Worm (Caenorhabditis elegans) whole organism, L4 larva: ENCODE data around the gene K07F5.14.
A peak's percentile ranks its signal among the peaks of the same experiment; 100 is the strongest.

Source experiments
- F10B5.3 ChIP-seq: sonication (generic microtip); optimal IDR thresholded peaks from 2 replicates; lab custom pipeline; 2016; ENCODE audit warnings: mild to moderate bottlenecking, missing genetic modification characterization, missing compliant biosample characterization
- F37D6.2 ChIP-seq: sonication (generic microtip); optimal IDR thresholded peaks from 2 replicates; lab custom pipeline; 2016; ENCODE audit warnings: mild to moderate bottlenecking, missing genetic modification characterization, missing compliant biosample characterization
- F44E2.7 ChIP-seq: fragments of 200-800 bp; sonication (Bioruptor generic); IDR thresholded peaks from 2 replicates; pipeline ENCODE4 v2.1.2; 2022; ENCODE audit warnings: missing genetic modification characterization, missing compliant biosample characterization
- F49E8.2 ChIP-seq: sonication (generic microtip); optimal IDR thresholded peaks from 2 replicates; lab custom pipeline; 2016; ENCODE audit warnings: missing compliant biosample characterization, mild to moderate bottlenecking, missing genetic modification characterization, borderline replicate concordance
- T20F7.1 ChIP-seq: fragments of 200-800 bp; sonication (Bioruptor generic); optimal IDR thresholded peaks from 2 replicates; lab custom pipeline; 2018; ENCODE audit warnings: mild to moderate bottlenecking, missing genetic modification characterization, missing compliant biosample characterization
- aha-1 ChIP-seq: fragments of 150-350 bp; peaks from one replicate; lab custom pipeline; 2014; ENCODE audit warnings: missing biosample characterization, missing genetic modification characterization
- arid-1 ChIP-seq: fragments of 200-800 bp; sonication (Bioruptor generic); conservative IDR thresholded peaks from 2 replicates; pipeline ENCODE4 v1.3.6; 2022; ENCODE audit warnings: missing genetic modification reagents, missing genetic modification characterization, missing compliant biosample characterization
- ceh-20 ChIP-seq: fragments of 200-800 bp; sonication (Bioruptor generic); IDR thresholded peaks from 2 replicates; pipeline ENCODE4 v1.3.6; 2022; ENCODE audit warnings: missing genetic modification reagents, missing genetic modification characterization, missing compliant biosample characterization
- ceh-28 ChIP-seq: fragments of 150-350 bp; optimal IDR thresholded peaks from 2 replicates; lab custom pipeline; 2014; ENCODE audit warnings: missing biosample characterization, missing genetic modification reagents, missing genetic modification characterization
- ceh-62 ChIP-seq: sonication (generic microtip); optimal IDR thresholded peaks from 2 replicates; lab custom pipeline; 2017; ENCODE audit warnings: missing biosample characterization, missing genetic modification characterization
- ctbp-1 ChIP-seq: fragments of 200-800 bp; sonication (Bioruptor generic); IDR thresholded peaks from 2 replicates; pipeline ENCODE4 v1.3.6; 2022; ENCODE audit warnings: missing genetic modification reagents, missing genetic modification characterization, missing compliant biosample characterization
- daf-16 ChIP-seq, 3 experiments: sonication (generic microtip); optimal IDR thresholded peaks; 2 replicates each; lab custom pipeline; 2016 to 2017; ENCODE audit warnings: missing genetic modification characterization in 3 of 3, missing genetic modification reagents in 3 of 3, mild to moderate bottlenecking in 2 of 3, missing compliant biosample characterization in 2 of 3, missing biosample characterization in 1 of 3, moderate library complexity in 1 of 3
- daf-19 ChIP-seq: fragments of 200-800 bp; sonication (Bioruptor generic); conservative IDR thresholded peaks from 2 replicates; pipeline ENCODE4 v1.3.6; 2022; ENCODE audit warnings: missing genetic modification characterization, missing compliant biosample characterization
- daf-8 ChIP-seq: fragments of 200-800 bp; sonication (Bioruptor generic); IDR thresholded peaks from 2 replicates; pipeline ENCODE4 v1.3.6; 2022; ENCODE audit warnings: missing genetic modification characterization, missing compliant biosample characterization
- dmd-6 ChIP-seq: fragments of 200-800 bp; sonication (Bioruptor generic); IDR thresholded peaks from 2 replicates; pipeline ENCODE4 v1.3.6; 2022; ENCODE audit warnings: missing genetic modification reagents, missing genetic modification characterization, missing compliant biosample characterization
- dmd-9 ChIP-seq: fragments of 200-800 bp; sonication (Bioruptor generic); IDR thresholded peaks from 2 replicates; pipeline ENCODE4 v1.3.6; 2022; ENCODE audit warnings: missing genetic modification reagents, missing genetic modification characterization, missing compliant biosample characterization
- dpl-1 ChIP-seq: fragments of 150-350 bp; optimal IDR thresholded peaks from 2 replicates; lab custom pipeline; 2014; ENCODE audit warnings: missing biosample characterization, missing genetic modification reagents, missing genetic modification characterization
- duxl-1 ChIP-seq: sonication (generic microtip); optimal IDR thresholded peaks from 2 replicates; lab custom pipeline; 2016; ENCODE audit warnings: mild to moderate bottlenecking, missing genetic modification characterization, moderate library complexity, missing compliant biosample characterization; ENCODE audit not compliant: poor library complexity
- dve-1 ChIP-seq: sonication (generic microtip); optimal IDR thresholded peaks from 2 replicates; lab custom pipeline; 2017; ENCODE audit warnings: antibody characterized with exemption, mild to moderate bottlenecking, missing genetic modification characterization, missing compliant biosample characterization; ENCODE audit not compliant: insufficient read depth
- hlh-30 ChIP-seq: sonication (generic microtip); optimal IDR thresholded peaks from 2 replicates; lab custom pipeline; 2017; ENCODE audit warnings: antibody characterized with exemption, mild to moderate bottlenecking, missing genetic modification characterization, missing compliant biosample characterization; ENCODE audit not compliant: insufficient read depth
- lin-13 ChIP-seq: fragments of 150-350 bp; optimal IDR thresholded peaks from 2 replicates; lab custom pipeline; 2014; ENCODE audit warnings: missing biosample characterization, missing genetic modification reagents, missing genetic modification characterization
- lin-38 ChIP-seq: fragments of 200-800 bp; sonication (Bioruptor generic); IDR thresholded peaks from 2 replicates; pipeline ENCODE4 v1.3.6; 2022; ENCODE audit warnings: missing genetic modification reagents, missing genetic modification characterization, missing compliant biosample characterization
- madf-5 ChIP-seq, 2 experiments: fragments of 200-800 bp; sonication (Bioruptor generic); IDR thresholded peaks; 2 replicates each; pipeline ENCODE4 v1.3.6; 2022; ENCODE audit warnings: missing compliant biosample characterization in 2 of 2, missing genetic modification characterization in 2 of 2
- mes-2 ChIP-seq: sonication (generic microtip); optimal IDR thresholded peaks from 2 replicates; lab custom pipeline; 2016; ENCODE audit warnings: missing genotype, mild to moderate bottlenecking, missing genetic modification characterization, missing compliant biosample characterization; ENCODE audit not compliant: poor library complexity, severe bottlenecking
- nhr-102 ChIP-seq: sonication (generic microtip); optimal IDR thresholded peaks from 2 replicates; lab custom pipeline; 2016; ENCODE audit warnings: mild to moderate bottlenecking, missing genetic modification characterization, moderate library complexity, missing compliant biosample characterization
- nhr-42 ChIP-seq: fragments of 200-800 bp; sonication (Bioruptor generic); IDR thresholded peaks from 2 replicates; pipeline ENCODE4 v1.3.6; 2022; ENCODE audit warnings: missing genetic modification characterization, missing compliant biosample characterization
- nhr-76 ChIP-seq: fragments of 150-350 bp; optimal IDR thresholded peaks from 2 replicates; lab custom pipeline; 2014; ENCODE audit warnings: missing biosample characterization, missing genetic modification characterization
- pha-4 ChIP-seq, 2 experiments: fragments of 150-350 bp in 1 of 2; fragments of 200-800 bp in 1 of 2; sonication (Bioruptor generic) in 1 of 2; IDR thresholded peaks in 1 of 2; optimal IDR thresholded peaks in 1 of 2; 2 replicates each; pipeline versions ENCODE4 v1.3.6 to Lab custom; 2014 to 2022; ENCODE audit warnings: missing genetic modification characterization in 2 of 2, missing genetic modification reagents in 2 of 2, missing biosample characterization in 1 of 2, missing compliant biosample characterization in 1 of 2
- pqm-1 ChIP-seq: sonication (generic microtip); optimal IDR thresholded peaks from 2 replicates; lab custom pipeline; 2017; ENCODE audit warnings: missing biosample characterization, missing genetic modification characterization
- rbr-2 ChIP-seq: sonication (generic microtip); optimal IDR thresholded peaks from 2 replicates; lab custom pipeline; 2016; ENCODE audit warnings: missing genotype, missing genetic modification characterization, missing compliant biosample characterization
- saeg-2 ChIP-seq: fragments of 200-800 bp; sonication (Bioruptor generic); IDR thresholded peaks from 2 replicates; pipeline ENCODE4 v1.3.6; 2022; ENCODE audit warnings: missing genetic modification reagents, missing genetic modification characterization, missing compliant biosample characterization
- sdz-12 ChIP-seq: fragments of 200-800 bp; sonication (Bioruptor generic); optimal IDR thresholded peaks from 2 replicates; lab custom pipeline; 2018; ENCODE audit warnings: mild to moderate bottlenecking, missing genetic modification characterization, missing compliant biosample characterization
- set-16 ChIP-seq: fragments of 200-800 bp; sonication (Bioruptor generic); IDR thresholded peaks from 2 replicates; pipeline ENCODE4 v1.3.6; 2022; ENCODE audit warnings: missing genetic modification reagents, missing genetic modification characterization, missing compliant biosample characterization
- skn-1 ChIP-seq: fragments of 150-350 bp; optimal IDR thresholded peaks from 2 replicates; lab custom pipeline; 2014; ENCODE audit warnings: missing biosample characterization, missing genetic modification characterization
- snpc-1.2 ChIP-seq: fragments of 200-800 bp; sonication (Bioruptor generic); IDR thresholded peaks from 2 replicates; pipeline ENCODE4 v1.3.6; 2022; ENCODE audit warnings: missing genetic modification reagents, missing genetic modification characterization, missing compliant biosample characterization
- spr-1 ChIP-seq: sonication (generic microtip); optimal IDR thresholded peaks from 2 replicates; lab custom pipeline; 2016; ENCODE audit warnings: mild to moderate bottlenecking, missing genetic modification characterization, missing compliant biosample characterization
- tag-97 ChIP-seq: fragments of 200-800 bp; sonication (Bioruptor generic); IDR thresholded peaks from 2 replicates; pipeline ENCODE4 v1.3.6; 2022; ENCODE audit warnings: missing genetic modification characterization, missing compliant biosample characterization
- unc-130 ChIP-seq: sonication (generic microtip); optimal IDR thresholded peaks from 2 replicates; lab custom pipeline; 2016; ENCODE audit warnings: missing genetic modification reagents, missing genetic modification characterization, missing compliant biosample characterization
- unc-62 ChIP-seq, 3 experiments: fragments of 150-350 bp in 1 of 3; sonication (generic microtip); optimal IDR thresholded peaks in 2 of 3; peaks in 1 of 3; 1 replicate in 1 of 3; 2 replicates in 2 of 3; lab custom pipeline; 2014 to 2017; ENCODE audit warnings: missing biosample characterization in 3 of 3, missing genetic modification characterization in 3 of 3, missing genetic modification reagents in 3 of 3, missing genotype in 1 of 3
- vab-7 ChIP-seq: fragments of 200-800 bp; sonication (Bioruptor generic); IDR thresholded peaks from 2 replicates; pipeline ENCODE4 v1.3.6; 2022; ENCODE audit warnings: missing genetic modification reagents, missing genetic modification characterization, missing compliant biosample characterization
- zfp-2 ChIP-seq: sonication (generic microtip); optimal IDR thresholded peaks from 2 replicates; lab custom pipeline; 2016; ENCODE audit warnings: mild to moderate bottlenecking, missing genetic modification characterization, missing compliant biosample characterization
- zip-2 ChIP-seq: fragments of 150-350 bp; optimal IDR thresholded peaks from 2 replicates; lab custom pipeline; 2014; ENCODE audit warnings: missing biosample characterization, missing genetic modification characterization
- ztf-11 ChIP-seq: fragments of 150-350 bp; optimal IDR thresholded peaks from 2 replicates; lab custom pipeline; 2014; ENCODE audit warnings: missing biosample characterization, missing genetic modification characterization

Gene K07F5.14

ce11 chrIV:9852818-9853466 lies 9.1 kb upstream of the K07F5.14 start:
- TF ChIP-seq zfp-2 (tag; lab: Kevin White, UChicago) = no peak
- no peak for TF ChIP-seq aha-1 (tag; lab: Kevin White, UChicago)
- TF ChIP-seq set-16 (GFP tag; lab: Robert Waterston, UW) = peak; percentile 93
- TF ChIP-seq, all 104 proteins: peak for 1

ce11 chrIV:9854952-9855351 lies 7.1 kb upstream of the K07F5.14 start:
- TF ChIP-seq madf-5 (GFP tag; IDR thresholded peaks at IDR 0.05; lab: Robert Waterston, UW) (no peak), lin-13 (GFP tag; lab: Kevin White, UChicago) (no peak), dve-1 (tag; lab: Kevin White, UChicago) (peak; percentile 13), pha-4 (GFP tag; IDR thresholded peaks at IDR 0.05; lab: Robert Waterston, UW) (no peak), pha-4 (tag; optimal IDR thresholded peaks at IDR 0.05; lab: Kevin White, UChicago) (no peak), saeg-2 (GFP tag; lab: Robert Waterston, UW) (no peak), hlh-30 (no peak), vab-7 (GFP tag; lab: Robert Waterston, UW) (no peak), dmd-6 (peak; percentile 30; the same call in 1 of the 2 replicates), pqm-1 (peak; percentile 47), ceh-62 (tag; lab: Kevin White, UChicago) (no peak), ctbp-1 (GFP tag; lab: Robert Waterston, UW) (no peak), F10B5.3 (tag; lab: Kevin White, UChicago) (no peak), spr-1 (tag; lab: Kevin White, UChicago) (no peak), daf-19 (GFP tag; lab: Robert Waterston, UW) (no peak), F44E2.7 (no peak), F37D6.2 (tag; lab: Kevin White, UChicago) (no peak), nhr-42 (no peak), dmd-9 (GFP tag; lab: Robert Waterston, UW) (no peak), zip-2 (tag; lab: Kevin White, UChicago) (no peak)
- TF ChIP-seq, all 104 proteins: peak for 3

ce11 chrIV:9855712-9856111 lies 6.3 kb upstream of the K07F5.14 start, which contains the start of gene K07F5.12:
Gene K07F5.12, plus strand, starts transcription at chrIV:9856012.
- no peak for TF ChIP-seq daf-8 (GFP tag; lab: Robert Waterston, UW)
- no peak for TF ChIP-seq F49E8.2 (tag; lab: Kevin White, UChicago)
- no peak for TF ChIP-seq snpc-1.2 (GFP tag; lab: Robert Waterston, UW)
- TF ChIP-seq nhr-76 (tag; lab: Kevin White, UChicago) = no peak
- TF ChIP-seq lin-38 (GFP tag; lab: Robert Waterston, UW) = no peak
- no peak for TF ChIP-seq skn-1
- TF ChIP-seq, all 104 proteins: peak for 0

- TF ChIP-seq dpl-1 (GFP tag; lab: Kevin White, UChicago) (peak; percentile 55), unc-62 (GFP tag; optimal IDR thresholded peaks at IDR 0.05 in 1 of 2; lab: Kevin White, UChicago) (peak in 1 of 2 experiments; percentile 92), unc-62 (tag; optimal IDR thresholded peaks at IDR 0.05; lab: Kevin White, UChicago) (no peak), aha-1 (tag; lab: Kevin White, UChicago) (peak; percentile 57), ceh-28 (no peak), mes-2 (tag; lab: Kevin White, UChicago) (peak; percentile 88), unc-130 (GFP tag; lab: Kevin White, UChicago) (peak; percentile 10), vab-7 (GFP tag; lab: Robert Waterston, UW) (0 out of 2 replicates have a peak, but pooled peaks have one; percentile 5), sdz-12 (GFP tag; lab: Kevin White, UChicago) (no peak), lin-38 (GFP tag; lab: Robert Waterston, UW) (peak; percentile 86), lin-13 (GFP tag; lab: Kevin White, UChicago) (peak; percentile 30), duxl-1 (no peak), nhr-102 (tag; lab: Kevin White, UChicago) (no peak), tag-97 (GFP tag; lab: Robert Waterston, UW) (no peak), ceh-20 (GFP tag; lab: Robert Waterston, UW) (no peak), ztf-11 (tag; lab: Kevin White, UChicago) (no peak), arid-1 (GFP tag; lab: Robert Waterston, UW) (no peak), rbr-2 (no peak), daf-16 (GFP tag; optimal IDR thresholded peaks at IDR 0.05; lab: Kevin White, UChicago) (no peak), daf-16 (tag; optimal IDR thresholded peaks at IDR 0.05; lab: Kevin White, UChicago) (peak; percentile 12), T20F7.1 (GFP tag; lab: Kevin White, UChicago) (peak; percentile 7)
These were observed 4.0 kb upstream of the K07F5.14 start, which contains the start of gene npp-1 for ce11 chrIV:9857952-9858488. Gene npp-1, plus strand, starts transcription at chrIV:9858488.
